Worm (Caenorhabditis elegans) whole organism, L1 larva: ENCODE measurements around the gene ifet-1.

ENCODE experiments used
- F16B12.6 ChIP-seq: fragments of 150-350 bp; optimal IDR thresholded peaks from 2 replicates; lab custom pipeline; 2014; ENCODE audit warnings: missing biosample characterization, missing genetic modification characterization
- Y116A8C.19 ChIP-seq: sonication (generic microtip); optimal IDR thresholded peaks from 2 replicates; lab custom pipeline; 2016; ENCODE audit warnings: missing compliant biosample characterization, missing genetic modification characterization, borderline replicate concordance
- aly-2 ChIP-seq: fragments of 150-350 bp; optimal IDR thresholded peaks from 2 replicates; lab custom pipeline; 2014; ENCODE audit warnings: missing biosample characterization, missing genetic modification characterization
- ama-1 ChIP-seq: fragments of 150-350 bp; optimal IDR thresholded peaks from 2 replicates; lab custom pipeline; 2014
- blmp-1 ChIP-seq: fragments of 150-350 bp; optimal IDR thresholded peaks from 2 replicates; lab custom pipeline; 2014; ENCODE audit warnings: missing biosample characterization, missing genetic modification characterization
- ceh-8 ChIP-seq: fragments of 200-800 bp; sonication (Bioruptor generic); optimal IDR thresholded peaks from 2 replicates; lab custom pipeline; 2018; ENCODE audit warnings: mild to moderate bottlenecking, missing genetic modification characterization, moderate library complexity, missing compliant biosample characterization
- ceh-90 ChIP-seq: sonication (generic microtip); optimal IDR thresholded peaks from 2 replicates; lab custom pipeline; 2016; ENCODE audit warnings: missing genetic modification characterization, missing compliant biosample characterization
- dsc-1 ChIP-seq: sonication (generic microtip); optimal IDR thresholded peaks from 2 replicates; lab custom pipeline; 2016; ENCODE audit warnings: mild to moderate bottlenecking, missing genetic modification characterization, missing compliant biosample characterization
- efl-1 ChIP-seq, 4 experiments: fragments of 150-350 bp; optimal IDR thresholded peaks in 3 of 4; peaks in 1 of 4; 1 replicate in 1 of 4; 2 replicates in 3 of 4; lab custom pipeline; 2014; ENCODE audit warnings: missing biosample characterization in 2 of 4, missing genetic modification characterization in 2 of 4, missing genetic modification reagents in 2 of 4
- egl-13 ChIP-seq: sonication (generic microtip); optimal IDR thresholded peaks from 2 replicates; lab custom pipeline; 2016; ENCODE audit warnings: missing genotype, missing genetic modification reagents, missing genetic modification characterization, missing compliant biosample characterization
- egl-27 ChIP-seq, 2 experiments: fragments of 150-350 bp in 1 of 2; sonication (generic microtip); optimal IDR thresholded peaks; 3 replicates each; lab custom pipeline; 2017 to 2018; ENCODE audit warnings: missing biosample characterization in 2 of 2, missing genetic modification characterization in 2 of 2, missing genetic modification reagents in 2 of 2
- elt-2 ChIP-seq: sonication (generic microtip); optimal IDR thresholded peaks from 2 replicates; lab custom pipeline; 2016; ENCODE audit warnings: missing genetic modification characterization, mild to moderate bottlenecking, inconsistent platforms, missing compliant biosample characterization, missing genetic modification reagents
- elt-3 ChIP-seq, 6 experiments: fragments of 150-350 bp in 1 of 6; sonication (generic microtip); optimal IDR thresholded peaks; 2 replicates each; lab custom pipeline; 2017 to 2018; ENCODE audit warnings: missing biosample characterization in 6 of 6, missing genetic modification characterization in 6 of 6, inconsistent platforms in 1 of 6
- ets-5 ChIP-seq: fragments of 200-800 bp; sonication (Bioruptor generic); IDR thresholded peaks from 2 replicates; pipeline ENCODE4 v1.3.6; 2022; ENCODE audit warnings: missing genetic modification characterization, missing compliant biosample characterization
- grh-1 ChIP-seq: fragments of 200-800 bp; sonication (Bioruptor generic); IDR thresholded peaks from 2 replicates; pipeline ENCODE4 v1.3.6; 2022; ENCODE audit warnings: missing genetic modification reagents, missing genetic modification characterization, missing compliant biosample characterization
- hlh-17 ChIP-seq: fragments of 200-800 bp; sonication (Bioruptor generic); optimal IDR thresholded peaks from 2 replicates; lab custom pipeline; 2018; ENCODE audit warnings: missing genetic modification characterization, mild to moderate bottlenecking, missing compliant biosample characterization, moderate library complexity, borderline replicate concordance
- isw-1 ChIP-seq: fragments of 200-800 bp; sonication (Bioruptor generic); IDR thresholded peaks from 2 replicates; pipeline ENCODE4 v1.3.6; 2022; ENCODE audit warnings: missing genetic modification characterization, missing compliant biosample characterization
- jun-1 ChIP-seq: fragments of 150-350 bp; optimal IDR thresholded peaks from 2 replicates; lab custom pipeline; 2014; ENCODE audit warnings: missing biosample characterization, missing genetic modification reagents, missing genetic modification characterization
- lin-15B ChIP-seq: fragments of 150-350 bp; sonication (generic microtip); optimal IDR thresholded peaks from 3 replicates; lab custom pipeline; 2014; ENCODE audit warnings: missing biosample characterization, missing genetic modification characterization
- lin-35 ChIP-seq, 2 experiments: fragments of 150-350 bp; optimal IDR thresholded peaks; 2 replicates each; lab custom pipeline; 2014; ENCODE audit warnings: missing biosample characterization in 2 of 2, missing genetic modification characterization in 2 of 2, missing genetic modification reagents in 2 of 2
- lir-3 ChIP-seq: sonication (generic microtip); optimal IDR thresholded peaks from 2 replicates; lab custom pipeline; 2016; ENCODE audit warnings: mild to moderate bottlenecking, missing genetic modification characterization, moderate library complexity, missing compliant biosample characterization; ENCODE audit not compliant: poor library complexity
- mef-2 ChIP-seq: fragments of 150-350 bp; optimal IDR thresholded peaks from 2 replicates; lab custom pipeline; 2014; ENCODE audit warnings: missing biosample characterization, missing genetic modification characterization
- nhr-11 ChIP-seq: fragments of 150-350 bp; optimal IDR thresholded peaks from 2 replicates; lab custom pipeline; 2014; ENCODE audit warnings: missing biosample characterization, missing genetic modification characterization
- nhr-12 ChIP-seq: sonication (generic microtip); optimal IDR thresholded peaks from 2 replicates; lab custom pipeline; 2017; ENCODE audit warnings: missing biosample characterization, missing genetic modification characterization
- nhr-237 ChIP-seq: fragments of 150-350 bp; optimal IDR thresholded peaks from 2 replicates; lab custom pipeline; 2014; ENCODE audit warnings: missing biosample characterization, missing genetic modification characterization
- nhr-28 ChIP-seq: fragments of 150-350 bp; optimal IDR thresholded peaks from 2 replicates; lab custom pipeline; 2014; ENCODE audit warnings: missing biosample characterization, missing genetic modification characterization
- nhr-77 ChIP-seq: fragments of 150-350 bp; optimal IDR thresholded peaks from 2 replicates; lab custom pipeline; 2014; ENCODE audit warnings: missing biosample characterization, missing genetic modification characterization
- nhr-85 ChIP-seq: sonication (generic microtip); peaks from one replicate; lab custom pipeline; 2016; ENCODE audit warnings: missing genetic modification characterization, inconsistent platforms, missing compliant biosample characterization
- nhr-90 ChIP-seq: sonication (generic microtip); optimal IDR thresholded peaks from 2 replicates; lab custom pipeline; 2016; ENCODE audit warnings: mild to moderate bottlenecking, missing genetic modification characterization, missing compliant biosample characterization; ENCODE audit not compliant: poor library complexity
- pax-3 ChIP-seq: fragments of 200-800 bp; sonication (Bioruptor generic); optimal IDR thresholded peaks from 2 replicates; lab custom pipeline; 2018; ENCODE audit warnings: mild to moderate bottlenecking, missing genetic modification characterization, moderate library complexity, missing compliant biosample characterization
- pqm-1 ChIP-seq: sonication (generic microtip); optimal IDR thresholded peaks from 3 replicates; lab custom pipeline; 2017; ENCODE audit warnings: missing biosample characterization, missing genetic modification characterization
- rnt-1 ChIP-seq: sonication (generic microtip); optimal IDR thresholded peaks from 2 replicates; lab custom pipeline; 2016; ENCODE audit warnings: mild to moderate bottlenecking, missing genetic modification characterization, moderate library complexity, missing compliant biosample characterization
- skn-1 ChIP-seq: fragments of 150-350 bp; optimal IDR thresholded peaks from 2 replicates; lab custom pipeline; 2014; ENCODE audit warnings: missing biosample characterization, missing genetic modification characterization
- sptf-1 ChIP-seq: fragments of 150-350 bp; optimal IDR thresholded peaks from 2 replicates; lab custom pipeline; 2014; ENCODE audit warnings: missing biosample characterization, missing genetic modification characterization
- swsn-7 ChIP-seq: sonication (generic microtip); optimal IDR thresholded peaks from 2 replicates; lab custom pipeline; 2016; ENCODE audit warnings: missing genetic modification characterization, missing compliant biosample characterization
- tlp-1 ChIP-seq: fragments of 150-350 bp; optimal IDR thresholded peaks from 2 replicates; lab custom pipeline; 2014; ENCODE audit warnings: missing biosample characterization, missing genetic modification characterization
- unc-30 ChIP-seq: sonication (generic microtip); optimal IDR thresholded peaks from 2 replicates; lab custom pipeline; 2017; ENCODE audit warnings: missing biosample characterization, missing genetic modification characterization
- unc-62 ChIP-seq: fragments of 150-350 bp; optimal IDR thresholded peaks from 2 replicates; lab custom pipeline; 2014; ENCODE audit warnings: missing biosample characterization, missing genetic modification reagents, missing genetic modification characterization
- unc-86 ChIP-seq: sonication (generic microtip); optimal IDR thresholded peaks from 2 replicates; lab custom pipeline; 2016; ENCODE audit warnings: missing genetic modification characterization, missing compliant biosample characterization
- xbp-1 ChIP-seq: sonication (generic microtip); optimal IDR thresholded peaks from 2 replicates; lab custom pipeline; 2016; ENCODE audit warnings: missing genetic modification characterization, missing compliant biosample characterization

Gene ifet-1

DNA sequence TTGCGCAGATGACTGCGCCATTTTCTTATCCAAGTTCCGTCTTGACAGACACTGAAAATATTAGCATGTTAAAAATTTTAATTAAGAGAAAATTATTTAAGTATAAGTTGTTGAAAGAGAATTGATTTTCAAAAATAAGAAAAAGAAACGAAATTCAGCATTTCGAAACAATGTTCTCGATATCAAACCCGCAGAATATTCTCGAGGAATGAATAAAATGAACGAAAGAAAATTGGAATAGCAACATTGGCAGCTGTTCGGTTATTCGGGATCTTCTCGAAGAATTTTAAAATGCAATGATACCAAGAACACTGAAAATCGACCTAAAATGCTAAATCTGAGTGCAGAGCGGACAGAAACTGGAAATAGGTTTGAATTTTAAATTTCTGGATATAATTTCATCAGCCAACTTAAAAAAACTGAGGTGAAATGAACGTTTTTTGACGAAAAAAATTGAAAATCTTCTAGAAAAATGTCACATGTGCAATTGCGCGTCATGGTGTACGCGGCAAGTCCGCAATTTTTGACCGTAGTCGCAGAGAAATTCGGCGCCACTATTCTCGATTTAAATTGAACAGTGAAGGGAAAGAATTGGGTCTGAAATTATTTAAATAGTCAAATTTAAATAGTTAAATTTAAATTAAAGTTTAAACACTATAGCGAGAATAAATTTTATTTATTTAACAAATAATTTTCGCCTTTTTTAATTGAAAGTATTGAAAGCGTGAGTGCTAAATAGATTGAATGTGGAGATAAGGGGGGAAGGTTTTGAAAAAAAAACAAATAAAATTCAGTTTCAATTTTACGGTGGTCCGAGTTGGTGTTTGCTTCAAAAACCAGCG, 33.3 kb upstream of the ifet-1 start, which contains the start of the genes cct-5 and F25F2.1 (continued):
- TF ChIP-seq unc-62 (GFP tag; lab: Kevin White, UChicago) (no peak), blmp-1 (tag; lab: Kevin White, UChicago) (peak; percentile 57), lin-35 (GFP tag; optimal IDR thresholded peaks at IDR 0.05; lab: Kevin White, UChicago) (peak; percentile 89 to 93), elt-3 (tag; optimal IDR thresholded peaks at IDR 0.05; lab: Kevin White, UChicago) (peak in 1 of 6 experiments; percentile 23), unc-30 (tag; lab: Kevin White, UChicago) (no peak), rnt-1 (peak; percentile 57), aly-2 (tag; lab: Kevin White, UChicago) (no peak), unc-86 (no peak), F16B12.6 (tag; lab: Kevin White, UChicago) (peak; percentile 94), nhr-77 (no peak), xbp-1 (tag; lab: Kevin White, UChicago) (peak; percentile 39), Y116A8C.19 (tag; lab: Kevin White, UChicago) (no peak), pax-3 (no peak), grh-1 (no peak), ama-1 (lab: Kevin White, UChicago) (no peak), skn-1 (peak; percentile 65), lin-15B (tag; lab: Kevin White, UChicago) (no peak), dsc-1 (tag; lab: Kevin White, UChicago) (peak; percentile 44), ets-5 (GFP tag; lab: Robert Waterston, UW) (no peak), jun-1 (no peak), lir-3 (tag; lab: Kevin White, UChicago) (no peak), sptf-1 (tag; lab: Kevin White, UChicago) (no peak), nhr-11 (tag; lab: Kevin White, UChicago) (no peak), isw-1 (peak; percentile 37; the same call in 1 of the 2 replicates), egl-27 (tag; optimal IDR thresholded peaks at IDR 0.05; lab: Kevin White, UChicago) (no peak), ceh-90 (tag; lab: Kevin White, UChicago) (no peak), nhr-28 (no peak), nhr-237 (no peak), egl-13 (peak; percentile 5), nhr-90 (tag; lab: Kevin White, UChicago) (peak; percentile 36), swsn-7 (tag; lab: Kevin White, UChicago) (peak; percentile 59), hlh-17 (no peak), ceh-8 (no peak)
- TF ChIP-seq, all 84 proteins: peak for 35

DNA sequence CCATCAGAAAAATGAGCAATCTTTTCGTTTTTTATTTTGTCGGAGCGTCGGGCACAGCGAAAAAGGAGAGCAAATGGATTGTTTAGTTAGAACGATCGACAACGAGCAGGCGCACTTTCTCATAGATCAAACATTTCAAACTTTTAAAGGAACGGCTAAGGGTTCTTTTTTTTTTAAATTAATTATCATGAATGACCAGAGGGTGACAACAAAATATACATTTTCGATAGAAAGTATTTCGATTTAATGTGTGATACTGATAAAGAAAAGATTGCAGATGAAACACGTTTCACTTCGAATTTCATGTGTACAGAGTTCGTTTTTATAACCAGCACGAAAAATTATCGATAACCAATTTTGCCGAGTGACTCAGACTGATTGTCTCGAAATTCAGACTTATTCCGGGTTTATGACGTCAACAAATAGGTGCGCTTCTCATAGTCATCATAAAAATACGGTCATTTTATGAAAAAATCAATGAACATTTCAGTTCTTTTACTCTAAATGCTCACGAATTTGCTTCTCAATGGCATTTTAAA, 31.7 kb upstream of the ifet-1 start:
- no peak for TF ChIP-seq grh-1
- no peak for TF ChIP-seq efl-1 (optimal IDR thresholded peaks at IDR 0.05; lab: Kevin White, UChicago)
- peak in 1 of 2 experiments; percentile 61 for TF ChIP-seq efl-1 (GFP tag; optimal IDR thresholded peaks at IDR 0.05 in 1 of 2; lab: Kevin White, UChicago)
- TF ChIP-seq nhr-85 (tag; lab: Kevin White, UChicago), result peak; percentile 38
- TF ChIP-seq nhr-12, result no peak

DNA sequence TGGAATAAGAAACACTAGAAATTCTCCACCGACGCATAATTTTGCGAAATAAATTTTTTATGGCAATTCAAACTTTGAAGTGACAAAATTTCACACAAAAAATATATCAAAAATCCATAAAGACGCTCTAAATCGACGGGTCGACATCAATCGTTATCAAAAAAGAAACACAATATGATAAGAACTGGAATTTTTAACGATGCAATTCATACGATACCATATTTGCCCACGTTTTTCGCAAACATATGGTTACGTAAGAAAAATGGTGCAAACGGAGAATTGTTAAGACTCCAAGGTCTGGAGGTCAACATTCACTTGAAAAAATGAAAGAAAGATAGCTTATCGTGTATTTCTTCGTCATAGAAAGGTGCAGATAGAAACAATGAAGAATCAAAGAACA, 31.2 kb upstream of the ifet-1 start:
- TF ChIP-seq pqm-1 (tag; lab: Kevin White, UChicago), result peak; percentile 43
- TF ChIP-seq tlp-1, result peak; percentile 26
- no peak for TF ChIP-seq mef-2 (tag; lab: Kevin White, UChicago)
- TF ChIP-seq nhr-85 (tag; lab: Kevin White, UChicago), result no peak
- TF ChIP-seq nhr-90 (tag; lab: Kevin White, UChicago), result no peak
- peak; percentile 76 for TF ChIP-seq elt-2
- no peak for TF ChIP-seq pax-3
